Fruit fly (Drosophila melanogaster): ENCODE data around the gene CG33270.
"Not testable (repeated sequence)": the region's sequence is repeated elsewhere in the genome, so short reads cannot be mapped to it uniquely, and the experiment has no call there.

CG33270 gene

dm6 chr3L:11577395-11577794, 1.0 kb downstream of the CG33270 start, which contains the start of gene CG33271 (continued):
- no peak for TF ChIP-seq CG17361 (GFP tag; IDR thresholded peaks at IDR 0.05)
- no peak for TF ChIP-seq CG10565 (GFP tag; optimal IDR thresholded peaks at IDR 0.05)
- peak; percentile 31 for TF ChIP-seq Meics (GFP tag; optimal IDR thresholded peaks at IDR 0.05)
- no peak for TF ChIP-seq B-H1 (GFP tag; IDR thresholded peaks at IDR 0.05)
- TF ChIP-seq ATbp (GFP tag; optimal IDR thresholded peaks at IDR 0.05): no peak
- TF ChIP-seq schlank (tag; optimal IDR thresholded peaks at IDR 0.05): no peak
- no peak for TF ChIP-seq Lpt (GFP tag; optimal IDR thresholded peaks at IDR 0.05)
- TF ChIP-seq Ada2b (GFP tag; IDR thresholded peaks at IDR 0.05): no peak
- no peak for TF ChIP-seq gsb-n (tag; optimal IDR thresholded peaks at IDR 0.05)
- no peak for TF ChIP-seq mam (GFP tag; optimal IDR thresholded peaks at IDR 0.05)
- no peak for TF ChIP-seq HLH54F (GFP tag; optimal IDR thresholded peaks at IDR 0.05)
- TF ChIP-seq Rfx (GFP tag; IDR thresholded peaks at IDR 0.05): no peak

- not testable (repeated sequence) for TF ChIP-seq nerfin-2 (GFP tag; IDR thresholded peaks at IDR 0.05; ENCODE audit: partially characterized antibody); CG8359 (GFP tag; optimal IDR thresholded peaks at IDR 0.05; ENCODE audit: borderline replicate concordance); CG3847 (GFP tag; IDR thresholded peaks at IDR 0.05)
Measured at dm6 chr3L:11576944-11577343, 1.5 kb downstream of the CG33270 start, which contains the start of gene CG33489. Gene CG33489, minus strand, starts transcription at chr3L:11577044.

dm6 chr3L:11574563-11574962, 3.9 kb downstream of the CG33270 start, which contains the start of gene CG33490:
Gene CG33490, minus strand, starts transcription at chr3L:11574663.
- TF ChIP-seq CG31388 (GFP tag; optimal IDR thresholded peaks at IDR 0.05) (no peak), Fer2 (tag; optimal IDR thresholded peaks at IDR 0.05) (no peak), HLH4C (GFP tag; IDR thresholded peaks at IDR 0.05; ENCODE audit: partially characterized antibody) (no peak), lbe (GFP tag; optimal IDR thresholded peaks at IDR 0.05) (no peak), CG10321 (GFP tag; IDR thresholded peaks at IDR 0.05) (no peak), CG12744 (GFP tag; optimal IDR thresholded peaks at IDR 0.05) (no peak), insv (GFP tag; optimal IDR thresholded peaks at IDR 0.05) (no peak), cad (GFP tag; optimal IDR thresholded peaks at IDR 0.05) (no peak), CG1602 (GFP tag; optimal IDR thresholded peaks at IDR 0.05) (no peak), dan (GFP tag; IDR thresholded peaks at IDR 0.05) (no peak), GATAe (GFP tag; conservative IDR thresholded peaks at IDR 0.05) (no peak), Hey (tag; optimal IDR thresholded peaks at IDR 0.05) (no peak), CG9817 (tag; optimal IDR thresholded peaks at IDR 0.05) (no peak), CG31224 (GFP tag; IDR thresholded peaks at IDR 0.05) (no peak), CG4424 (GFP tag; optimal IDR thresholded peaks at IDR 0.05) (no peak), CG14965 (GFP tag; optimal IDR thresholded peaks at IDR 0.05; ENCODE audit: borderline replicate concordance) (no peak), mam (GFP tag; optimal IDR thresholded peaks at IDR 0.05) (no peak), dpn (GFP tag; optimal IDR thresholded peaks at IDR 0.05) (no peak), ATbp (GFP tag; optimal IDR thresholded peaks at IDR 0.05) (no peak)

- TF ChIP-seq gce (GFP tag; IDR thresholded peaks at IDR 0.05) (no peak), sens (GFP tag) (peak; percentile 30), ato (GFP tag; IDR thresholded peaks at IDR 0.05; ENCODE audit: partially characterized antibody) (no peak), CG17385 (GFP tag; optimal IDR thresholded peaks at IDR 0.05) (no peak)
Measured at dm6 chr3L:11563972-11564533, 14.4 kb downstream of the CG33270 start, which contains the start of the genes CG46412 and CG33267. Gene CG46412, minus strand, starts transcription at chr3L:11564072. Gene CG33267, plus strand, starts transcription at chr3L:11564483.

Measured in whole organism, embryonic.